Fruit fly (Drosophila melanogaster) whole organism, adult: ENCODE measurements around the gene xit.

Source experiments
- CG11617 ChIP-seq: fragments of 200-800 bp; sonication (Bioruptor generic); optimal IDR thresholded peaks from 2 replicates; lab custom pipeline; 2017; ENCODE audit warnings: mild to moderate bottlenecking, missing biosample characterization, missing genetic modification reagents, missing genetic modification characterization
- CG14711 ChIP-seq: fragments of 200-800 bp; sonication (Bioruptor generic); optimal IDR thresholded peaks from 2 replicates; lab custom pipeline; 2018; ENCODE audit warnings: missing biosample characterization, mild to moderate bottlenecking, missing genetic modification characterization, moderate library complexity
- Hr96 ChIP-seq: fragments of 200-800 bp; sonication (Bioruptor generic); optimal IDR thresholded peaks from 2 replicates; lab custom pipeline; 2016; ENCODE audit warnings: missing biosample characterization, missing genetic modification characterization
- Mnt ChIP-seq: fragments of 200-800 bp; sonication (Bioruptor generic); optimal IDR thresholded peaks from 2 replicates; lab custom pipeline; 2016; ENCODE audit warnings: missing biosample characterization, mild to moderate bottlenecking, missing genetic modification characterization
- ovo ChIP-seq: fragments of 200-800 bp; sonication (Bioruptor generic); optimal IDR thresholded peaks from 2 replicates; lab custom pipeline; 2016; ENCODE audit warnings: missing biosample characterization, missing genetic modification characterization
- tj ChIP-seq: fragments of 200-800 bp; sonication (Bioruptor generic); optimal IDR thresholded peaks from 3 replicates; lab custom pipeline; 2017; ENCODE audit warnings: missing biosample characterization, mild to moderate bottlenecking, missing genetic modification characterization, moderate library complexity
- toe ChIP-seq: fragments of 200-800 bp; sonication (Bioruptor generic); optimal IDR thresholded peaks from 2 replicates; lab custom pipeline; 2016; ENCODE audit warnings: missing biosample characterization, missing genetic modification characterization

DNA sequence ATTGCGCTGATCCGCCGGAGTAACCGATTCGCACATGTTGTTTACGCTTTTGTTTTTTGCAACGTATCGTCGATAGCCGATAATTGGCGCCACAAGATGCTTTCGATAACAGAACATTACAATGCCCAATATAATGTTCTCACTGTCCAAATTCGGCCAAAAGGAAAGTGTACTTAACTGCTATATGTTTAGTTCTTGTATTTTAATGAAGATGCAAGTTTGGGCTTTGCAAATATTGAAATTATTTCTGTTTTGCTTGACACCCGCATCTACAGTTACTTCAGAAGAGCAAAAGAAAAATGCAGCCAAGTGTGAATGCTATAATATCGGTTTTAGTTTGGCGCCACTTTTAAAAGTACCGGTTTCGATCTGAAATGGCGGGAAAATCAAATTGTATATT lies 31.8 kb downstream of the xit start:
- peak; percentile 75 for TF ChIP-seq tj (GFP tag; lab: Kevin White, UChicago)
- TF ChIP-seq Hr96, result peak; percentile 97
- peak; percentile 89 for TF ChIP-seq toe (GFP tag; lab: Kevin White, UChicago)
- peak; percentile 91 for TF ChIP-seq Mnt (GFP tag; lab: Kevin White, UChicago)
- TF ChIP-seq CG11617, result peak; percentile 88
- peak; percentile 87 for TF ChIP-seq ovo
- peak; percentile 88 for TF ChIP-seq CG14711
